Fruit fly (Drosophila melanogaster) whole organism, embryonic: Measurements from ENCODE around the gene Swip-1.

Experiments
- Atf6 ChIP-seq: fragments of 200-800 bp; sonication (Bioruptor generic); IDR thresholded peaks from 2 replicates; pipeline ENCODE4 v1.3.6; 2022; ENCODE audit warnings: missing biosample characterization, missing genetic modification characterization
- C15 ChIP-seq: fragments of 200-800 bp; sonication (Bioruptor generic); IDR thresholded peaks from 3 replicates; pipeline ENCODE4 v1.3.6; 2022; ENCODE audit warnings: missing biosample characterization, missing genetic modification characterization
- CG12391 ChIP-seq: fragments of 200-800 bp; sonication (Bioruptor generic); optimal IDR thresholded peaks from 3 replicates; lab custom pipeline; 2018; ENCODE audit warnings: missing biosample characterization, mild to moderate bottlenecking, missing genetic modification characterization, moderate library complexity
- CG12659 ChIP-seq: fragments of 200-800 bp; sonication (Bioruptor generic); optimal IDR thresholded peaks from 3 replicates; lab custom pipeline; 2017; ENCODE audit warnings: mild to moderate bottlenecking, missing biosample characterization, missing genetic modification reagents, missing genetic modification characterization
- CG12942 ChIP-seq: fragments of 200-800 bp; sonication (Bioruptor generic); optimal IDR thresholded peaks from 3 replicates; lab custom pipeline; 2016; ENCODE audit warnings: missing biosample characterization, missing genetic modification characterization
- CG13775 ChIP-seq: fragments of 200-800 bp; sonication (Bioruptor generic); optimal IDR thresholded peaks from 3 replicates; lab custom pipeline; 2017; ENCODE audit warnings: missing biosample characterization, mild to moderate bottlenecking, missing genetic modification characterization
- CG14014 ChIP-seq: fragments of 200-800 bp; sonication (Bioruptor generic); IDR thresholded peaks from 2 replicates; pipeline ENCODE4 v1.3.6; 2022; ENCODE audit warnings: missing biosample characterization, missing genetic modification characterization
- CG14441 ChIP-seq: fragments of 200-800 bp; sonication (Bioruptor generic); IDR thresholded peaks from 2 replicates; pipeline ENCODE4 v1.3.6; 2022; ENCODE audit warnings: missing biosample characterization, missing genetic modification characterization
- CG15479 ChIP-seq: fragments of 200-800 bp; sonication (Bioruptor generic); optimal IDR thresholded peaks from 3 replicates; lab custom pipeline; 2019; ENCODE audit warnings: missing biosample characterization, mild to moderate bottlenecking, missing genetic modification characterization, moderate library complexity
- CG16815 ChIP-seq: fragments of 200-800 bp; sonication (Bioruptor generic); optimal IDR thresholded peaks from 3 replicates; lab custom pipeline; 2017; ENCODE audit warnings: missing biosample characterization, mild to moderate bottlenecking, missing genetic modification characterization
- CG17829 ChIP-seq: fragments of 200-800 bp; optimal IDR thresholded peaks from 2 replicates; lab custom pipeline; 2019; ENCODE audit warnings: missing biosample characterization, mild to moderate bottlenecking, missing genetic modification characterization, moderate library complexity
- CG2678 ChIP-seq: fragments of 200-800 bp; sonication (Bioruptor generic); optimal IDR thresholded peaks from 3 replicates; lab custom pipeline; 2019; ENCODE audit warnings: missing biosample characterization, mild to moderate bottlenecking, missing genetic modification characterization, moderate library complexity
- CG30403 ChIP-seq: fragments of 200-800 bp; sonication (Bioruptor generic); optimal IDR thresholded peaks from 3 replicates; lab custom pipeline; 2016; ENCODE audit warnings: missing biosample characterization, missing genetic modification characterization
- CG32772 ChIP-seq: fragments of 200-800 bp; sonication (Bioruptor generic); IDR thresholded peaks from 2 replicates; pipeline ENCODE4 v1.3.6; 2022; ENCODE audit warnings: missing biosample characterization, missing genetic modification characterization
- CG4424 ChIP-seq: fragments of 200-800 bp; sonication (Bioruptor generic); optimal IDR thresholded peaks from 3 replicates; lab custom pipeline; 2016; ENCODE audit warnings: missing biosample characterization, missing genetic modification characterization
- CG5180 ChIP-seq: fragments of 200-800 bp; sonication (Bioruptor generic); optimal IDR thresholded peaks from 3 replicates; lab custom pipeline; 2017; ENCODE audit warnings: missing biosample characterization, missing genetic modification characterization, mild to moderate bottlenecking, moderate library complexity, missing genetic modification reagents
- CG6683 ChIP-seq: fragments of 200-800 bp; sonication (Bioruptor generic); optimal IDR thresholded peaks from 2 replicates; lab custom pipeline; 2017; ENCODE audit warnings: missing biosample characterization, mild to moderate bottlenecking, missing genetic modification characterization, missing genetic modification reagents
- CG6689 ChIP-seq: fragments of 200-800 bp; sonication (Bioruptor generic); IDR thresholded peaks from 2 replicates; pipeline ENCODE4 v1.3.6; 2022; ENCODE audit warnings: missing biosample characterization, missing genetic modification characterization
- CG9932 ChIP-seq: fragments of 200-800 bp; sonication (Bioruptor generic); IDR thresholded peaks from 2 replicates; pipeline ENCODE4 v1.3.6; 2022; ENCODE audit warnings: missing biosample characterization, missing genetic modification characterization
- CHES-1-like ChIP-seq: fragments of 200-800 bp; sonication (Bioruptor generic); optimal IDR thresholded peaks from 2 replicates; lab custom pipeline; 2016; ENCODE audit warnings: missing biosample characterization, missing genetic modification characterization
- Drgx ChIP-seq: fragments of 200-800 bp; sonication (Bioruptor generic); IDR thresholded peaks from 2 replicates; pipeline ENCODE4 v1.3.6; 2022; ENCODE audit warnings: missing biosample characterization, missing genetic modification characterization
- Ets97D ChIP-seq: fragments of 200-800 bp; sonication (Bioruptor generic); optimal IDR thresholded peaks from 3 replicates; lab custom pipeline; 2016; ENCODE audit warnings: missing biosample characterization, missing genetic modification characterization
- Fer2 ChIP-seq: fragments of 200-800 bp; sonication (Bioruptor generic); optimal IDR thresholded peaks from 2 replicates; lab custom pipeline; 2018; ENCODE audit warnings: missing biosample characterization, mild to moderate bottlenecking, missing genetic modification characterization, moderate library complexity
- Hand ChIP-seq: fragments of 200-800 bp; sonication (Bioruptor generic); optimal IDR thresholded peaks from 2 replicates; lab custom pipeline; 2017; ENCODE audit warnings: mild to moderate bottlenecking, missing biosample characterization, missing genetic modification reagents, missing genetic modification characterization
- HmgD ChIP-seq: fragments of 200-800 bp; sonication (Bioruptor generic); optimal IDR thresholded peaks from 3 replicates; lab custom pipeline; 2016; ENCODE audit warnings: missing biosample characterization, missing genetic modification characterization
- Hr39 ChIP-seq: fragments of >200 bp; optimal IDR thresholded peaks from 2 replicates; lab custom pipeline; 2017
- Hr51 ChIP-seq, 2 experiments: fragments of 200-800 bp; sonication (Bioruptor generic); optimal IDR thresholded peaks; 2 replicates in 1 of 2; 3 replicates in 1 of 2; lab custom pipeline; 2016 to 2018; ENCODE audit warnings: missing biosample characterization in 2 of 2, missing genetic modification characterization in 2 of 2, mild to moderate bottlenecking in 1 of 2, moderate library complexity in 1 of 2
- Jarid2 ChIP-seq: fragments of 200-800 bp; sonication (Bioruptor generic); optimal IDR thresholded peaks from 3 replicates; lab custom pipeline; 2017; ENCODE audit warnings: mild to moderate bottlenecking, missing biosample characterization, missing genetic modification reagents, missing genetic modification characterization
- NFAT ChIP-seq: fragments of 200-800 bp; sonication (Bioruptor generic); IDR thresholded peaks from 2 replicates; pipeline ENCODE4 v1.3.6; 2022; ENCODE audit warnings: missing biosample characterization, missing genetic modification characterization
- Rfx ChIP-seq: fragments of 200-800 bp; sonication (Bioruptor generic); IDR thresholded peaks from 2 replicates; pipeline ENCODE4 v1.3.6; 2022; ENCODE audit warnings: missing biosample characterization, missing genetic modification characterization
- Taf1 ChIP-seq: fragments of 200-800 bp; sonication (Bioruptor generic); IDR thresholded peaks from 2 replicates; pipeline ENCODE4 v1.3.6; 2022; ENCODE audit warnings: missing biosample characterization, missing genetic modification characterization
- Trl ChIP-seq, 3 experiments: fragments of >200 bp in 2 of 3; fragments of 200-800 bp in 1 of 3; sonication (Bioruptor generic) in 1 of 3; optimal IDR thresholded peaks; 2 replicates in 1 of 3; 3 replicates in 2 of 3; lab custom pipeline; 2016 to 2017; ENCODE audit warnings: missing biosample characterization in 1 of 3, missing genetic modification characterization in 1 of 3
- cad ChIP-seq: fragments of >200 bp; optimal IDR thresholded peaks from 2 replicates; lab custom pipeline; 2017; ENCODE audit warnings: missing biosample characterization, missing genetic modification characterization
- crp ChIP-seq, 2 experiments: fragments of 200-800 bp; sonication (Bioruptor generic); optimal IDR thresholded peaks; 2 replicates in 1 of 2; 3 replicates in 1 of 2; lab custom pipeline; 2017; ENCODE audit warnings: missing biosample characterization in 2 of 2, missing genetic modification characterization in 2 of 2, mild to moderate bottlenecking in 1 of 2, moderate library complexity in 1 of 2
- dysf ChIP-seq: fragments of 200-800 bp; sonication (Bioruptor generic); IDR thresholded peaks from 3 replicates; pipeline ENCODE4 v1.3.6; 2022; ENCODE audit warnings: missing biosample characterization, missing genetic modification characterization
- eyg ChIP-seq: fragments of 200-800 bp; sonication (Bioruptor generic); optimal IDR thresholded peaks from 3 replicates; lab custom pipeline; 2016; ENCODE audit warnings: missing biosample characterization, missing genetic modification characterization
- fd3F ChIP-seq: fragments of 200-800 bp; sonication (Bioruptor generic); optimal IDR thresholded peaks from 2 replicates; lab custom pipeline; 2018; ENCODE audit warnings: missing biosample characterization, mild to moderate bottlenecking, missing genetic modification characterization, moderate library complexity
- gem ChIP-seq: fragments of 200-800 bp; sonication (Bioruptor generic); optimal IDR thresholded peaks from 2 replicates; lab custom pipeline; 2019; ENCODE audit warnings: missing biosample characterization, mild to moderate bottlenecking, missing genetic modification characterization, moderate library complexity
- grau ChIP-seq: fragments of 200-800 bp; optimal IDR thresholded peaks from 3 replicates; lab custom pipeline; 2019; ENCODE audit warnings: missing biosample characterization, mild to moderate bottlenecking, missing genetic modification characterization, moderate library complexity
- h ChIP-seq: fragments of >200 bp; optimal IDR thresholded peaks from 2 replicates; lab custom pipeline; 2017
- ind ChIP-seq: fragments of 200-800 bp; sonication (Bioruptor generic); optimal IDR thresholded peaks from 3 replicates; lab custom pipeline; 2016; ENCODE audit warnings: missing biosample characterization, missing genetic modification characterization
- lab ChIP-seq: fragments of 200-800 bp; sonication (Bioruptor generic); optimal IDR thresholded peaks from 3 replicates; lab custom pipeline; 2017; ENCODE audit warnings: missing biosample characterization, missing genetic modification characterization, mild to moderate bottlenecking, moderate library complexity, missing genetic modification reagents
- lilli ChIP-seq: fragments of 200-800 bp; sonication (Bioruptor generic); optimal IDR thresholded peaks from 3 replicates; lab custom pipeline; 2016; ENCODE audit warnings: missing biosample characterization, missing genetic modification characterization
- p53 ChIP-seq: fragments of 200-800 bp; sonication (Bioruptor generic); optimal IDR thresholded peaks from 2 replicates; lab custom pipeline; 2016; ENCODE audit warnings: missing biosample characterization, missing genetic modification characterization
- pan ChIP-seq, 4 experiments: fragments of >200 bp in 3 of 4; fragments of 200-800 bp in 1 of 4; sonication (Bioruptor generic) in 1 of 4; optimal IDR thresholded peaks in 3 of 4; IDR thresholded peaks in 1 of 4; 2 replicates each; pipeline versions ENCODE4 v1.3.6 to Lab custom; 2017 to 2022; ENCODE audit warnings: missing biosample characterization in 2 of 4, missing genetic modification characterization in 2 of 4, mixed read lengths in 1 of 4
- psq ChIP-seq: fragments of 200-800 bp; sonication (Bioruptor generic); optimal IDR thresholded peaks from 2 replicates; lab custom pipeline; 2017; ENCODE audit warnings: missing biosample characterization, missing genetic modification characterization
- ranshi ChIP-seq: fragments of 200-800 bp; sonication (Bioruptor generic); IDR thresholded peaks from 2 replicates; pipeline ENCODE4 v1.3.6; 2022; ENCODE audit warnings: missing biosample characterization, missing genetic modification characterization
- sens-2 ChIP-seq: fragments of 200-800 bp; sonication (Bioruptor generic); IDR thresholded peaks from 2 replicates; pipeline ENCODE4 v1.3.6; 2022; ENCODE audit warnings: missing biosample characterization, missing genetic modification characterization
- sna ChIP-seq: fragments of 200-800 bp; sonication (Bioruptor generic); IDR thresholded peaks from 2 replicates; pipeline ENCODE4 v1.3.6; 2022; ENCODE audit warnings: missing biosample characterization, missing genetic modification characterization; ENCODE audit not compliant: partially characterized antibody
- wdn ChIP-seq: fragments of 200-800 bp; sonication (Bioruptor generic); IDR thresholded peaks from 2 replicates; pipeline ENCODE4 v1.3.6; 2022; ENCODE audit warnings: missing biosample characterization, missing genetic modification characterization

Gene Swip-1

dm6 chr2L:18966844-18967243 lies 20.2 kb downstream of the Swip-1 start (continued):
- TF ChIP-seq CG12391 (peak; percentile 47), NFAT (GFP tag; lab: Robert Waterston, UW) (0 out of 2 replicates have a peak, but pooled peaks have one; percentile 37), CG9932 (GFP tag; lab: Robert Waterston, UW) (peak; percentile 70), h (no peak), Hr51 (GFP tag; optimal IDR thresholded peaks at IDR 0.05; lab: Kevin White, UChicago) (peak in 1 of 2 experiments; percentile 47), CG30403 (GFP tag; lab: Kevin White, UChicago) (peak; percentile 3), crp (GFP tag; optimal IDR thresholded peaks at IDR 0.05; lab: Kevin White, UChicago) (peak in 1 of 2 experiments; percentile 16), wdn (GFP tag; lab: Robert Waterston, UW) (peak; percentile 65; the same call in 1 of the 2 replicates), lab (peak; percentile 79), Fer2 (tag; lab: Kevin White, UChicago) (no peak), Rfx (GFP tag; lab: Robert Waterston, UW) (peak; percentile 75), pan (optimal IDR thresholded peaks at IDR 0.05; lab: Kevin White, UChicago) (no peak), pan (GFP tag; optimal IDR thresholded peaks at IDR 0.05 in 1 of 2, IDR thresholded peaks at IDR 0.05 in 1 of 2) (peak in 1 of 2 experiments; percentile 74), cad (GFP tag; lab: Kevin White, UChicago) (no peak), C15 (0 out of 3 replicates have a peak, but pooled peaks have one; percentile 45), grau (tag; lab: Kevin White, UChicago) (peak; percentile 62), ranshi (GFP tag; lab: Robert Waterston, UW) (peak; percentile 45; the same call in 1 of the 2 replicates), p53 (no peak), ind (peak; percentile 41), eyg (GFP tag; lab: Kevin White, UChicago) (no peak), CG2678 (peak; percentile 80), Taf1 (GFP tag; lab: Robert Waterston, UW) (peak; percentile 69), CG13775 (GFP tag; lab: Kevin White, UChicago) (peak; percentile 24), CG14014 (GFP tag; lab: Robert Waterston, UW) (peak; percentile 51; the same call in 1 of the 2 replicates), dysf (peak; percentile 64; the same call in 2 of the 3 replicates), Hr39 (no peak), Trl (optimal IDR thresholded peaks at IDR 0.05; lab: Kevin White, UChicago) (no peak), Trl (GFP tag; optimal IDR thresholded peaks at IDR 0.05; lab: Kevin White, UChicago) (no peak), CG17829 (tag; lab: Kevin White, UChicago) (peak; percentile 56), CG32772 (GFP tag; lab: Robert Waterston, UW) (peak; percentile 40; the same call in 1 of the 2 replicates), Drgx (GFP tag; lab: Robert Waterston, UW) (peak; percentile 55; the same call in 1 of the 2 replicates), CG5180 (no peak), Jarid2 (GFP tag; lab: Kevin White, UChicago) (no peak), CG6689 (GFP tag; lab: Robert Waterston, UW) (no peak), HmgD (GFP tag; lab: Kevin White, UChicago) (no peak), gem (tag; lab: Kevin White, UChicago) (peak; percentile 61), Hand (GFP tag; lab: Kevin White, UChicago) (peak; percentile 38), CG14441 (GFP tag; lab: Robert Waterston, UW) (peak; percentile 46; the same call in 1 of the 2 replicates), fd3F (GFP tag; lab: Kevin White, UChicago) (peak; percentile 45), CG4424 (GFP tag; lab: Kevin White, UChicago) (peak; percentile 3), sna (GFP tag; lab: Robert Waterston, UW) (no peak), lilli (peak; percentile 5), CHES-1-like (GFP tag; lab: Kevin White, UChicago) (no peak), CG12659 (GFP tag; lab: Kevin White, UChicago) (peak; percentile 36), CG15479 (no peak), CG12942 (GFP tag; lab: Kevin White, UChicago) (no peak), psq (GFP tag; lab: Kevin White, UChicago) (no peak), Atf6 (GFP tag; lab: Robert Waterston, UW) (peak; percentile 75), sens-2 (GFP tag; lab: Robert Waterston, UW) (no peak), CG6683 (GFP tag; lab: Kevin White, UChicago) (peak; percentile 37), Ets97D (GFP tag; lab: Kevin White, UChicago) (no peak), CG16815 (GFP tag; lab: Kevin White, UChicago) (no peak)
